Fruit fly (Drosophila melanogaster) whole organism, embryonic: ENCODE results near the gene CG9166.

Experiments used
- Antp ChIP-seq: fragments of 200-800 bp; sonication (Bioruptor generic); optimal IDR thresholded peaks from 3 replicates; lab custom pipeline; 2016; ENCODE audit warnings: missing biosample characterization, missing genetic modification characterization
- Atf6 ChIP-seq: fragments of 200-800 bp; sonication (Bioruptor generic); IDR thresholded peaks from 2 replicates; pipeline ENCODE4 v1.3.6; 2022; ENCODE audit warnings: missing biosample characterization, missing genetic modification characterization
- B-H1 ChIP-seq: fragments of 200-800 bp; sonication (Bioruptor generic); IDR thresholded peaks from 3 replicates; pipeline ENCODE4 v1.3.6; 2022; ENCODE audit warnings: missing biosample characterization, missing genetic modification characterization
- CG11085 ChIP-seq: fragments of 200-800 bp; sonication (Bioruptor generic); IDR thresholded peaks from 2 replicates; pipeline ENCODE4 v1.3.6; 2022; ENCODE audit warnings: missing biosample characterization, missing genetic modification characterization
- CG11695 ChIP-seq: fragments of 200-800 bp; sonication (Bioruptor generic); IDR thresholded peaks from 3 replicates; pipeline ENCODE4 v1.3.6; 2022; ENCODE audit warnings: missing biosample characterization, missing genetic modification characterization
- CG12155 ChIP-seq: fragments of 200-800 bp; sonication (Bioruptor generic); optimal IDR thresholded peaks from 3 replicates; lab custom pipeline; 2016; ENCODE audit warnings: missing biosample characterization, missing genetic modification characterization
- CG12744 ChIP-seq: fragments of 200-800 bp; sonication (Bioruptor generic); optimal IDR thresholded peaks from 2 replicates; lab custom pipeline; 2016; ENCODE audit warnings: missing biosample characterization, missing genetic modification characterization
- CG14050 ChIP-seq: fragments of 200-800 bp; sonication (Bioruptor generic); IDR thresholded peaks from 3 replicates; pipeline ENCODE4 v1.3.6; 2022; ENCODE audit warnings: missing biosample characterization, missing genetic modification characterization
- CG14441 ChIP-seq: fragments of 200-800 bp; sonication (Bioruptor generic); IDR thresholded peaks from 2 replicates; pipeline ENCODE4 v1.3.6; 2022; ENCODE audit warnings: missing biosample characterization, missing genetic modification characterization
- CG18619 ChIP-seq: fragments of 200-800 bp; sonication (Bioruptor generic); optimal IDR thresholded peaks from 3 replicates; lab custom pipeline; 2017; ENCODE audit warnings: missing biosample characterization, mild to moderate bottlenecking, missing genetic modification characterization
- CG2120 ChIP-seq: fragments of 200-800 bp; sonication (Bioruptor generic); optimal IDR thresholded peaks from 3 replicates; lab custom pipeline; 2016; ENCODE audit warnings: missing biosample characterization, missing genetic modification characterization
- CG30020 ChIP-seq: fragments of 200-800 bp; optimal IDR thresholded peaks from 2 replicates; lab custom pipeline; 2019; ENCODE audit warnings: missing biosample characterization, mild to moderate bottlenecking, missing genetic modification characterization, moderate library complexity
- CG30403 ChIP-seq: fragments of 200-800 bp; sonication (Bioruptor generic); optimal IDR thresholded peaks from 3 replicates; lab custom pipeline; 2016; ENCODE audit warnings: missing biosample characterization, missing genetic modification characterization
- CG34422 ChIP-seq: fragments of 200-800 bp; sonication (Bioruptor generic); IDR thresholded peaks from 3 replicates; pipeline ENCODE4 v1.3.6; 2022; ENCODE audit warnings: missing biosample characterization, missing genetic modification characterization
- CG5245 ChIP-seq: fragments of 200-800 bp; sonication (Bioruptor generic); optimal IDR thresholded peaks from 3 replicates; lab custom pipeline; 2016; ENCODE audit warnings: missing biosample characterization, missing genetic modification characterization
- CG5953 ChIP-seq: fragments of 200-800 bp; sonication (Bioruptor generic); IDR thresholded peaks from 2 replicates; pipeline ENCODE4 v1.3.6; 2022; ENCODE audit warnings: missing biosample characterization, missing genetic modification characterization
- CG7745 ChIP-seq: fragments of 200-800 bp; sonication (Bioruptor generic); optimal IDR thresholded peaks from 2 replicates; lab custom pipeline; 2018; ENCODE audit warnings: missing biosample characterization, mild to moderate bottlenecking, missing genetic modification characterization, moderate library complexity
- CG7928 ChIP-seq: fragments of 200-800 bp; sonication (Bioruptor generic); optimal IDR thresholded peaks from 2 replicates; lab custom pipeline; 2017; ENCODE audit warnings: missing biosample characterization, mild to moderate bottlenecking, missing genetic modification characterization
- CG8089 ChIP-seq: fragments of 200-800 bp; sonication (Bioruptor generic); optimal IDR thresholded peaks from 3 replicates; lab custom pipeline; 2016; ENCODE audit warnings: missing biosample characterization, missing genetic modification characterization
- CG8281 ChIP-seq: fragments of 200-800 bp; sonication (Bioruptor generic); optimal IDR thresholded peaks from 2 replicates; lab custom pipeline; 2018; ENCODE audit warnings: missing biosample characterization, mild to moderate bottlenecking, missing genetic modification characterization, moderate library complexity
- Deaf1 ChIP-seq: fragments of 200-800 bp; optimal IDR thresholded peaks from 3 replicates; lab custom pipeline; 2019; ENCODE audit warnings: missing biosample characterization, mild to moderate bottlenecking, missing genetic modification characterization, moderate library complexity
- Dek ChIP-seq: fragments of 200-800 bp; sonication (Bioruptor generic); optimal IDR thresholded peaks from 3 replicates; lab custom pipeline; 2019; ENCODE audit warnings: missing biosample characterization, mild to moderate bottlenecking, missing genetic modification characterization, moderate library complexity
- Dfd ChIP-seq, 2 experiments: fragments of >200 bp; optimal IDR thresholded peaks; 2 replicates each; lab custom pipeline; 2017; ENCODE audit warnings: missing biosample characterization in 2 of 2, missing genetic modification characterization in 2 of 2
- Dip2 ChIP-seq: fragments of 200-800 bp; sonication (Bioruptor generic); IDR thresholded peaks from 2 replicates; pipeline ENCODE4 v1.3.6; 2022; ENCODE audit warnings: missing biosample characterization, missing genetic modification characterization
- HLH4C ChIP-seq: fragments of 200-800 bp; sonication (Bioruptor generic); IDR thresholded peaks from 3 replicates; pipeline ENCODE4 v1.3.6; 2022; ENCODE audit warnings: missing biosample characterization, missing genetic modification characterization; ENCODE audit not compliant: partially characterized antibody
- HLH54F ChIP-seq: fragments of 200-800 bp; sonication (Bioruptor generic); optimal IDR thresholded peaks from 3 replicates; lab custom pipeline; 2016; ENCODE audit warnings: missing biosample characterization, missing genetic modification characterization
- HLHmδ ChIP-seq: fragments of 200-800 bp; sonication (Bioruptor generic); optimal IDR thresholded peaks from 2 replicates; lab custom pipeline; 2018; ENCODE audit warnings: missing biosample characterization, mild to moderate bottlenecking, missing genetic modification characterization, moderate library complexity
- Oaz ChIP-seq: fragments of 200-800 bp; sonication (Bioruptor generic); IDR thresholded peaks from 2 replicates; pipeline ENCODE4 v1.3.6; 2022; ENCODE audit warnings: missing biosample characterization, missing genetic modification characterization
- Rfx ChIP-seq: fragments of 200-800 bp; sonication (Bioruptor generic); IDR thresholded peaks from 2 replicates; pipeline ENCODE4 v1.3.6; 2022; ENCODE audit warnings: missing biosample characterization, missing genetic modification characterization
- Scr ChIP-seq: fragments of 200-800 bp; sonication (Bioruptor generic); IDR thresholded peaks from 2 replicates; pipeline ENCODE4 v1.3.6; 2022; ENCODE audit warnings: missing biosample characterization, missing genetic modification characterization; ENCODE audit not compliant: partially characterized antibody
- Sox100B ChIP-seq: fragments of 200-800 bp; sonication (Bioruptor generic); optimal IDR thresholded peaks from 3 replicates; lab custom pipeline; 2018; ENCODE audit warnings: missing biosample characterization, mild to moderate bottlenecking, missing genetic modification characterization
- al ChIP-seq: fragments of 200-800 bp; sonication (Bioruptor generic); IDR thresholded peaks from 2 replicates; pipeline ENCODE4 v1.3.6; 2022; ENCODE audit warnings: missing biosample characterization, missing genetic modification characterization
- ato ChIP-seq: fragments of 200-800 bp; sonication (Bioruptor generic); IDR thresholded peaks from 2 replicates; pipeline ENCODE4 v1.3.6; 2022; ENCODE audit warnings: missing biosample characterization, missing genetic modification characterization; ENCODE audit not compliant: partially characterized antibody
- bowl ChIP-seq: fragments of 200-800 bp; sonication (Bioruptor generic); IDR thresholded peaks from 2 replicates; pipeline ENCODE4 v1.3.6; 2022; ENCODE audit warnings: missing biosample characterization, missing genetic modification characterization
- cg ChIP-seq: fragments of 200-800 bp; sonication (Bioruptor generic); optimal IDR thresholded peaks from 3 replicates; lab custom pipeline; 2019; ENCODE audit warnings: missing biosample characterization, mild to moderate bottlenecking, missing genetic modification characterization, moderate library complexity
- crol ChIP-seq: fragments of 200-800 bp; sonication (Bioruptor generic); IDR thresholded peaks from 2 replicates; pipeline ENCODE4 v1.3.6; 2022; ENCODE audit warnings: missing biosample characterization, missing genetic modification characterization
- disco-r ChIP-seq: fragments of 200-800 bp; sonication (Bioruptor generic); optimal IDR thresholded peaks from 2 replicates; lab custom pipeline; 2016; ENCODE audit warnings: missing biosample characterization, missing genetic modification characterization
- ftz-f1 ChIP-seq: fragments of 200-800 bp; sonication (Bioruptor generic); optimal IDR thresholded peaks from 2 replicates; lab custom pipeline; 2016; ENCODE audit warnings: missing biosample characterization, missing genetic modification characterization
- gce ChIP-seq: fragments of 200-800 bp; sonication (Bioruptor generic); IDR thresholded peaks from 3 replicates; pipeline ENCODE4 v1.3.6; 2022; ENCODE audit warnings: missing biosample characterization, missing genetic modification characterization
- gro ChIP-seq: fragments of 200-800 bp; sonication (Bioruptor generic); optimal IDR thresholded peaks from 2 replicates; lab custom pipeline; 2016; ENCODE audit warnings: missing biosample characterization, missing genetic modification characterization
- ham ChIP-seq: fragments of 200-800 bp; sonication (Bioruptor generic); IDR thresholded peaks from 2 replicates; pipeline ENCODE4 v1.3.6; 2022; ENCODE audit warnings: missing biosample characterization, missing genetic modification characterization
- inv ChIP-seq: fragments of 200-800 bp; sonication (Bioruptor generic); IDR thresholded peaks from 2 replicates; pipeline ENCODE4 v1.3.6; 2022; ENCODE audit warnings: missing biosample characterization, missing genetic modification characterization; ENCODE audit not compliant: partially characterized antibody
- kni ChIP-seq: fragments of 200-800 bp; sonication (Bioruptor generic); optimal IDR thresholded peaks from 3 replicates; lab custom pipeline; 2017; ENCODE audit warnings: mild to moderate bottlenecking, missing biosample characterization, missing genetic modification reagents, missing genetic modification characterization
- org-1 ChIP-seq: fragments of 200-800 bp; sonication (Bioruptor generic); optimal IDR thresholded peaks from 2 replicates; lab custom pipeline; 2017; ENCODE audit warnings: missing biosample characterization, missing genetic modification characterization
- otp ChIP-seq: fragments of 200-800 bp; sonication (Bioruptor generic); IDR thresholded peaks from 3 replicates; pipeline ENCODE4, ENCODE4 v1.3.6; 2022; ENCODE audit warnings: missing biosample characterization, missing genetic modification characterization
- rib ChIP-seq: fragments of 200-800 bp; sonication (Bioruptor generic); IDR thresholded peaks from 2 replicates; pipeline ENCODE4 v1.3.6; 2022; ENCODE audit warnings: missing biosample characterization, missing genetic modification characterization
- run ChIP-seq: fragments of 200-800 bp; sonication (Bioruptor generic); optimal IDR thresholded peaks from 3 replicates; lab custom pipeline; 2018; ENCODE audit warnings: missing biosample characterization, mild to moderate bottlenecking, missing genetic modification characterization
- slou ChIP-seq: fragments of 200-800 bp; sonication (Bioruptor generic); optimal IDR thresholded peaks from 3 replicates; lab custom pipeline; 2016; ENCODE audit warnings: missing biosample characterization, missing genetic modification characterization
- wdn ChIP-seq: fragments of 200-800 bp; sonication (Bioruptor generic); IDR thresholded peaks from 2 replicates; pipeline ENCODE4 v1.3.6; 2022; ENCODE audit warnings: missing biosample characterization, missing genetic modification characterization

The CG9166 gene

dm6 chr3L:1334571-1335427, 16.1 kb upstream of the CG9166 start, which contains the start of the genes Hmbs and CG2211 (continued):
- TF ChIP-seq gro (GFP tag; lab: Kevin White, UChicago), result peak; percentile 89
- TF ChIP-seq org-1 (GFP tag; lab: Kevin White, UChicago), result no peak
- peak; percentile 68 for TF ChIP-seq CG18619
- TF ChIP-seq ftz-f1 (GFP tag; lab: Kevin White, UChicago), result peak; percentile 68
- TF ChIP-seq Deaf1 (tag; lab: Kevin White, UChicago), result peak; percentile 75
- TF ChIP-seq CG30403 (GFP tag; lab: Kevin White, UChicago), result peak; percentile 89
- TF ChIP-seq inv, result no peak; the same call in 1 of the 2 replicates
- peak; percentile 58 for TF ChIP-seq wdn (GFP tag; lab: Robert Waterston, UW)
- no peak for TF ChIP-seq cg
- TF ChIP-seq Dek (tag; lab: Kevin White, UChicago), result peak; percentile 78
- TF ChIP-seq HLHmδ (GFP tag; lab: Kevin White, UChicago), result peak; percentile 65
- peak; percentile 68 for TF ChIP-seq kni (GFP tag; lab: Kevin White, UChicago)
- TF ChIP-seq run (tag; lab: Kevin White, UChicago), result peak; percentile 57
- no peak for TF ChIP-seq ato (GFP tag; lab: Robert Waterston, UW)
- TF ChIP-seq bowl (GFP tag; lab: Robert Waterston, UW), result peak; percentile 60; the same call in 1 of the 2 replicates
- peak; percentile 86 for TF ChIP-seq CG12155 (GFP tag; lab: Kevin White, UChicago)
- TF ChIP-seq gce (GFP tag; lab: Robert Waterston, UW), result peak; percentile 68; the same call in 2 of the 3 replicates
- peak; percentile 88 for TF ChIP-seq CG34422
- TF ChIP-seq CG11085 (GFP tag; lab: Robert Waterston, UW), result peak; percentile 80
- peak; percentile 83 for TF ChIP-seq CG14441 (GFP tag; lab: Robert Waterston, UW)
- TF ChIP-seq CG30020 (tag; lab: Kevin White, UChicago), result peak; percentile 81
- TF ChIP-seq Dfd (GFP tag; optimal IDR thresholded peaks at IDR 0.05; lab: Kevin White, UChicago), result no peak
- TF ChIP-seq CG7928 (GFP tag; lab: Kevin White, UChicago), result peak; percentile 96
- peak; percentile 93 for TF ChIP-seq HLH54F (GFP tag; lab: Kevin White, UChicago)
- TF ChIP-seq slou (GFP tag; lab: Kevin White, UChicago), result peak; percentile 60
- peak; percentile 60; the same call in 1 of the 2 replicates for TF ChIP-seq rib
- peak; percentile 80 for TF ChIP-seq B-H1 (GFP tag; lab: Robert Waterston, UW)
- TF ChIP-seq otp (GFP tag; lab: Robert Waterston, UW), result peak; percentile 71; the same call in 2 of the 3 replicates
- TF ChIP-seq HLH4C, result peak; percentile 37; the same call in 1 of the 3 replicates
- TF ChIP-seq CG7745 (tag; lab: Kevin White, UChicago), result no peak
- TF ChIP-seq crol (GFP tag; lab: Robert Waterston, UW), result peak; percentile 33; the same call in 1 of the 2 replicates
- peak; percentile 42; the same call in 1 of the 2 replicates for TF ChIP-seq Oaz (GFP tag; lab: Robert Waterston, UW)
- TF ChIP-seq CG2120 (GFP tag; lab: Kevin White, UChicago), result peak; percentile 94
- no peak for TF ChIP-seq Dip2 (GFP tag; lab: Robert Waterston, UW)
- peak; percentile 83 for TF ChIP-seq CG5245 (GFP tag; lab: Kevin White, UChicago)
- peak; percentile 64 for TF ChIP-seq disco-r (GFP tag; lab: Kevin White, UChicago)
- no peak for TF ChIP-seq ham (GFP tag; lab: Robert Waterston, UW)
- TF ChIP-seq CG8089 (GFP tag; lab: Kevin White, UChicago), result peak; percentile 74
- TF ChIP-seq Atf6 (GFP tag; lab: Robert Waterston, UW), result peak; percentile 88
- peak; percentile 76 for TF ChIP-seq CG11695 (GFP tag; lab: Robert Waterston, UW)
- peak; percentile 72 for TF ChIP-seq CG14050 (GFP tag; lab: Robert Waterston, UW)
- TF ChIP-seq CG5953 (GFP tag; lab: Robert Waterston, UW), result 0 out of 2 replicates have a peak, but pooled peaks have one; percentile 25
- peak; percentile 55 for TF ChIP-seq Scr (GFP tag; lab: Robert Waterston, UW)
- peak; percentile 79 for TF ChIP-seq al (GFP tag; lab: Robert Waterston, UW)
- peak; percentile 82 for TF ChIP-seq Antp
- peak; percentile 92 for TF ChIP-seq Rfx (GFP tag; lab: Robert Waterston, UW)
- peak; percentile 48 for TF ChIP-seq CG8281 (tag; lab: Kevin White, UChicago)
- peak; percentile 61 for TF ChIP-seq Sox100B (GFP tag; lab: Kevin White, UChicago)
- peak; percentile 85 for TF ChIP-seq CG12744
